Worm (Caenorhabditis elegans) whole organism, L3 larva: ENCODE measurements around the gene fbxa-75.

Experiments
- elt-1 ChIP-seq: fragments of 150-350 bp; optimal IDR thresholded peaks from 2 replicates; lab custom pipeline; 2014; ENCODE audit warnings: missing biosample characterization, missing genetic modification characterization
- fkh-10 ChIP-seq: sonication (generic microtip); optimal IDR thresholded peaks from 2 replicates; lab custom pipeline; 2017; ENCODE audit warnings: missing biosample characterization, missing genetic modification reagents, missing genetic modification characterization
- nhr-11 ChIP-seq: fragments of 150-350 bp; optimal IDR thresholded peaks from 2 replicates; lab custom pipeline; 2014; ENCODE audit warnings: missing biosample characterization, missing genetic modification characterization

DNA sequence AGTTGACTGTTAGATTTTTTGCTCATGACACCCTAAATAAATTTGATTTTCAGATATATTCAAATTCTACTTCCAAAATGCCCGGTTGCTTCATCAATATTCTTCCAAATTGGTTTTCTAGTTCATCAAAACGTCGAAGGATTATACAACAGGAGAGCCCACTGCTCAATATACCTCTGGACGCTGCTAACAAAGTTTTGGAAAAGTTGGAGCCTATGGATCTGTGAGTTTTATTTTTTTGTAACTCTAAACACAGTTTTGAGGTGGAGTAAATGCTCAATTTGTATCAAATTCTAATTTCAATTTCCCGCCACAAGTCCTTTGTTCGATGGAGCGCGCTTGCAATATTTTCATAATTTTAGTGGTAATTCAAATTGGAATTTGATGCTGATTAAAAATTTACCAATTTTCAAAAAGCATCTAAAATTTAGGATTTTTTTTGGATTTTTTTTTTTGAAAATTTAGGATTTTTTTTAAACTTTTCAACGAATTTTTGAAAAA lies 39.5 kb downstream of the fbxa-75 start, which contains the start of gene fbxa-27:
- no peak for TF ChIP-seq nhr-11
- no peak for TF ChIP-seq fkh-10
- TF ChIP-seq elt-1 (tag; lab: Kevin White, UChicago), result no peak
